Fruit fly (Drosophila melanogaster): ENCODE measurements around the gene CG9360.

Gene CG9360

dm6 chrX:11715263-11715659, 49.1 kb downstream of the CG9360 start, which contains the start of gene Amun:
Gene Amun (minus strand): TSS chrX:11715565.
- TF ChIP-seq sv (GFP tag; optimal IDR thresholded peaks at IDR 0.05), result no peak
- no peak for TF ChIP-seq Myc (optimal IDR thresholded peaks at IDR 0.05)
- TF ChIP-seq Abd-B (GFP tag; optimal IDR thresholded peaks at IDR 0.05), result no peak
- TF ChIP-seq jim (GFP tag; optimal IDR thresholded peaks at IDR 0.05), result no peak
- no peak for TF ChIP-seq dl (GFP tag; optimal IDR thresholded peaks at IDR 0.05; ENCODE audit: insufficient read depth in 1 of 2, partially characterized antibody in 2 of 2)
- peak; percentile 49 for TF ChIP-seq ey (GFP tag; optimal IDR thresholded peaks at IDR 0.05)
- peak; percentile 40 for TF ChIP-seq OdsH (GFP tag; optimal IDR thresholded peaks at IDR 0.05)
- no peak for TF ChIP-seq GATAd (GFP tag; optimal IDR thresholded peaks at IDR 0.05)
- no peak for TF ChIP-seq CrebA (GFP tag; optimal IDR thresholded peaks at IDR 0.05; ENCODE audit: borderline replicate concordance)
- no peak for TF ChIP-seq psq (GFP tag; optimal IDR thresholded peaks at IDR 0.05)
- no peak for TF ChIP-seq N (GFP tag; optimal IDR thresholded peaks at IDR 0.05)
- peak; percentile 54 for TF ChIP-seq HLH106 (tag; optimal IDR thresholded peaks at IDR 0.05)
- no peak for TF ChIP-seq Dif (GFP tag; optimal IDR thresholded peaks at IDR 0.05; ENCODE audit: partially characterized antibody)
- no peak for TF ChIP-seq CG32264 (GFP tag; optimal IDR thresholded peaks at IDR 0.05)
- no peak for TF ChIP-seq sage (GFP tag; optimal IDR thresholded peaks at IDR 0.05)
- TF ChIP-seq dmrt93B (GFP tag; optimal IDR thresholded peaks at IDR 0.05), result no peak
- TF ChIP-seq lola (GFP tag; optimal IDR thresholded peaks at IDR 0.05), result no peak
- no peak for TF ChIP-seq brk (GFP tag; optimal IDR thresholded peaks at IDR 0.05)
- TF ChIP-seq dsf (GFP tag; optimal IDR thresholded peaks at IDR 0.05; ENCODE audit: borderline replicate concordance), result no peak
- TF ChIP-seq Jra (GFP tag; optimal IDR thresholded peaks at IDR 0.05), result peak; percentile 45
- TF ChIP-seq rgr (GFP tag; optimal IDR thresholded peaks at IDR 0.05), result no peak
- peak; percentile 5 for TF ChIP-seq br (GFP tag; optimal IDR thresholded peaks at IDR 0.05)
- peak; percentile 58 for TF ChIP-seq Sp1 (GFP tag; optimal IDR thresholded peaks at IDR 0.05)
- no peak for TF ChIP-seq tai (GFP tag; optimal IDR thresholded peaks at IDR 0.05)
- TF ChIP-seq Rel (GFP tag; optimal IDR thresholded peaks at IDR 0.05), result peak; percentile 11
- TF ChIP-seq Rel (tag; optimal IDR thresholded peaks at IDR 0.05), result no peak
- TF ChIP-seq h (GFP tag; optimal IDR thresholded peaks at IDR 0.05), result peak; percentile 59
- no peak for TF ChIP-seq Dfd (GFP tag; optimal IDR thresholded peaks at IDR 0.05)
- TF ChIP-seq pan (optimal IDR thresholded peaks at IDR 0.05), result no peak
- TF ChIP-seq woc (GFP tag; optimal IDR thresholded peaks at IDR 0.05), result peak; percentile 70
- peak; percentile 68 for TF ChIP-seq Hr83 (GFP tag; optimal IDR thresholded peaks at IDR 0.05; ENCODE audit: poor library complexity, severe bottlenecking)
- peak in 1 of 2 experiments; percentile 57 for TF ChIP-seq foxo (GFP tag; optimal IDR thresholded peaks at IDR 0.05)
- TF ChIP-seq Hnf4 (GFP tag; optimal IDR thresholded peaks at IDR 0.05), result peak; percentile 61
- TF ChIP-seq Mio (GFP tag; optimal IDR thresholded peaks at IDR 0.05), result no peak
- no peak for TF ChIP-seq Hr78 (GFP tag; optimal IDR thresholded peaks at IDR 0.05)
- peak; percentile 1 for TF ChIP-seq CG9705 (GFP tag; optimal IDR thresholded peaks at IDR 0.05)
- no peak for TF ChIP-seq Vsx2 (GFP tag; optimal IDR thresholded peaks at IDR 0.05; ENCODE audit: partially characterized antibody)
- TF ChIP-seq fru (GFP tag; optimal IDR thresholded peaks at IDR 0.05), result peak; percentile 64
- TF ChIP-seq usp (GFP tag; optimal IDR thresholded peaks at IDR 0.05), result no peak

dm6 chrX:11714529-11715262, 49.7 kb downstream of the CG9360 start:
- TF ChIP-seq HLH106 (tag; optimal IDR thresholded peaks at IDR 0.05) (peak; percentile 47), GATAd (GFP tag; optimal IDR thresholded peaks at IDR 0.05) (no peak), Abd-B (GFP tag; optimal IDR thresholded peaks at IDR 0.05) (no peak), foxo (GFP tag; optimal IDR thresholded peaks at IDR 0.05) (peak in 1 of 2 experiments; percentile 56), Vsx2 (GFP tag; optimal IDR thresholded peaks at IDR 0.05; ENCODE audit: partially characterized antibody) (no peak), fru (GFP tag; optimal IDR thresholded peaks at IDR 0.05) (peak; percentile 28), sage (GFP tag; optimal IDR thresholded peaks at IDR 0.05) (no peak), Rel (GFP tag; optimal IDR thresholded peaks at IDR 0.05) (no peak), Rel (tag; optimal IDR thresholded peaks at IDR 0.05) (peak; percentile 42), dl (GFP tag; optimal IDR thresholded peaks at IDR 0.05; ENCODE audit: insufficient read depth in 1 of 2, partially characterized antibody in 2 of 2) (peak; percentile 15 to 57), psq (GFP tag; optimal IDR thresholded peaks at IDR 0.05) (peak; percentile 99), Jra (GFP tag; optimal IDR thresholded peaks at IDR 0.05) (no peak), brk (GFP tag; optimal IDR thresholded peaks at IDR 0.05) (peak; percentile 48), CG9705 (GFP tag; optimal IDR thresholded peaks at IDR 0.05) (no peak), Sp1 (GFP tag; optimal IDR thresholded peaks at IDR 0.05) (no peak), woc (GFP tag; optimal IDR thresholded peaks at IDR 0.05) (peak; percentile 88), dmrt93B (GFP tag; optimal IDR thresholded peaks at IDR 0.05) (peak; percentile 44), Hr83 (GFP tag; optimal IDR thresholded peaks at IDR 0.05; ENCODE audit: poor library complexity, severe bottlenecking) (peak; percentile 22), h (GFP tag; optimal IDR thresholded peaks at IDR 0.05) (no peak), tai (GFP tag; optimal IDR thresholded peaks at IDR 0.05) (no peak), rgr (GFP tag; optimal IDR thresholded peaks at IDR 0.05) (no peak), OdsH (GFP tag; optimal IDR thresholded peaks at IDR 0.05) (peak; percentile 40), sv (GFP tag; optimal IDR thresholded peaks at IDR 0.05) (no peak), Dfd (GFP tag; optimal IDR thresholded peaks at IDR 0.05) (no peak), br (GFP tag; optimal IDR thresholded peaks at IDR 0.05) (peak; percentile 62)

All from whole organism, wandering third instar larva.